Worm (Caenorhabditis elegans): ENCODE measurements around the gene sqst-5.

DNA sequence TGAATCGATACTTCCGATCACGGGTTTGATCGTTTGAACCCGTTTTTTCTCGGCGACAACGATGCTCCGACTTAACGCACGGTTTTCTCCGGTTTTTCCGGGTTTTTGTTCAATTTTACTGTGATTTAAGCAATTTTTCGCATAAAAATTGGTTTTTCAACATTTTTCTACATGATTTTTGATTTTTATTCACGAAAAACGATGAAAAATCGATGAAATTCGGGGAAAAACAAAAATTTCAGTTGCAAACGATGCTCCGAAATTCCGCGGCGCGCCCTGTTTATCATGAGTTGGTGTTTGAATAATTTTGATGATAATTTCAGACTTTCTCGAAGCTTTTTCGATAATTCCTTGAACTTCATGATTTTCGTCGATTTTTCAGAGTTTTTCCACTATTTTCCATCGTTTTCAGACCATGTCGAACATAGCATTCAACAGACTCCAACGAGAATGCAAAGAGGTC is 41.0 kb upstream of the sqst-5 start, which contains the start of gene ubc-20:
- TF ChIP-seq nhr-11 (tag; optimal IDR thresholded peaks at IDR 0.05) (no peak), skn-1 (tag; optimal IDR thresholded peaks at IDR 0.05) (peak; percentile 14), ceh-82 (tag; optimal IDR thresholded peaks at IDR 0.05) (no peak), nhr-23 (tag; optimal IDR thresholded peaks at IDR 0.05) (no peak), nhr-25 (tag; optimal IDR thresholded peaks at IDR 0.05) (no peak), ztf-4 (tag; optimal IDR thresholded peaks at IDR 0.05) (no peak), pha-4 (tag; optimal IDR thresholded peaks at IDR 0.05) (peak; percentile 51)
